Worm (Caenorhabditis elegans): ENCODE measurements around the gene srh-192.

Gene srh-192

DNA sequence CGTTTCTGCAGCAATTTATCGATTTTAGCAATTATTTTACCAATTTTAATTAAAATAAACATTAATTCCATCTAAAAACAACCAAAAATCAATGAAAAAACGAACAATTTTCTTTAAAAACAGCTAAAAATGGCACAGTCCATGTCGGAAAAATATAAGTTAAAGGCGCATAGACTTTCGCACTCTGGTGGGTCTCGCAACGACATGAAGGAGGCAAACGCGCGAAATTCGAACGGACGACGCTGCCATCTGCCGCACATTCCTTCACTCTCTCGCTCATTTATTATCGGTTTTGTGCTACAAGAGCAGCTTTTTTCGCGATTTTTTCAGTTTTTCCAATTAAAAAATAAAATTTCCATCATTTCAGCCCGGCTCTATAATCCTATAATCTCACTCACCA, 31.8 kb upstream of the srh-192 start, which contains the start of gene mcm-7 (continued):
- TF ChIP-seq ets-4 (GFP tag; optimal IDR thresholded peaks at IDR 0.05): no peak
- TF ChIP-seq B0336.3 (GFP tag; IDR thresholded peaks at IDR 0.05): no peak
- TF ChIP-seq rcor-1 (GFP tag; IDR thresholded peaks at IDR 0.05): peak; percentile 57; the same call in 1 of the 2 replicates
- no peak for TF ChIP-seq ztf-28 (GFP tag; IDR thresholded peaks at IDR 0.05)
- no peak for TF ChIP-seq ceh-79 (tag; optimal IDR thresholded peaks at IDR 0.05)
- no peak for TF ChIP-seq B0261.1 (tag; optimal IDR thresholded peaks at IDR 0.05)
- TF ChIP-seq cebp-1 (GFP tag; IDR thresholded peaks at IDR 0.05): no peak
- peak; percentile 41 for TF ChIP-seq cebp-1 (tag; optimal IDR thresholded peaks at IDR 0.05)
- no peak for TF ChIP-seq zim-3 (tag; optimal IDR thresholded peaks at IDR 0.05)
- TF ChIP-seq Y56A3A.18 (GFP tag; IDR thresholded peaks at IDR 0.05): no peak
- TF ChIP-seq ztf-18 (tag; optimal IDR thresholded peaks at IDR 0.05): no peak
- TF ChIP-seq F10E7.11 (tag; optimal IDR thresholded peaks at IDR 0.05): no peak
- TF ChIP-seq nfyb-1 (GFP tag; IDR thresholded peaks at IDR 0.05): no peak
- no peak for TF ChIP-seq F55B11.4 (tag; optimal IDR thresholded peaks at IDR 0.05; ENCODE audit: borderline replicate concordance, insufficient read depth)
- no peak for TF ChIP-seq B0035.1 (tag; optimal IDR thresholded peaks at IDR 0.05)
- TF ChIP-seq dpl-1 (GFP tag; optimal IDR thresholded peaks at IDR 0.05): peak; percentile 79
- peak; percentile 30 for TF ChIP-seq snpc-1.1 (tag; optimal IDR thresholded peaks at IDR 0.05; ENCODE audit: insufficient read depth)
- no peak for TF ChIP-seq rpc-1 (optimal IDR thresholded peaks at IDR 0.05)
- no peak for TF ChIP-seq rpc-1 (tag; optimal IDR thresholded peaks at IDR 0.05)
- no peak for TF ChIP-seq nhr-27 (tag; optimal IDR thresholded peaks at IDR 0.05)
- no peak for TF ChIP-seq lin-40 (tag; optimal IDR thresholded peaks at IDR 0.05)
- no peak for TF ChIP-seq fkh-3 (tag; optimal IDR thresholded peaks at IDR 0.05)
- TF ChIP-seq nhr-120 (GFP tag; IDR thresholded peaks at IDR 0.05): no peak
- TF ChIP-seq bed-1 (GFP tag; IDR thresholded peaks at IDR 0.05): no peak
- no peak for TF ChIP-seq F22D6.2 (tag; optimal IDR thresholded peaks at IDR 0.05)
- TF ChIP-seq F33H1.4 (GFP tag; IDR thresholded peaks at IDR 0.05): peak; percentile 93
- no peak for TF ChIP-seq Y79H2A.3 (GFP tag; conservative IDR thresholded peaks at IDR 0.05)
- no peak for TF ChIP-seq tbx-9 (tag; optimal IDR thresholded peaks at IDR 0.05; ENCODE audit: borderline replicate concordance)
- no peak for TF ChIP-seq repo-1 (tag; optimal IDR thresholded peaks at IDR 0.05)
- TF ChIP-seq ccch-3 (GFP tag; optimal IDR thresholded peaks at IDR 0.05): no peak
- TF ChIP-seq Y67H2A.10 (GFP tag; conservative IDR thresholded peaks at IDR 0.05): no peak
- TF ChIP-seq rec-8 (tag; optimal IDR thresholded peaks at IDR 0.05): no peak
- no peak for TF ChIP-seq die-1 (tag; optimal IDR thresholded peaks at IDR 0.05)
- no peak for TF ChIP-seq T26A5.8 (tag; optimal IDR thresholded peaks at IDR 0.05)
- TF ChIP-seq ztf-25 (GFP tag; IDR thresholded peaks at IDR 0.05): no peak
- no peak for TF ChIP-seq lir-1 (GFP tag; conservative IDR thresholded peaks at IDR 0.05)
- TF ChIP-seq pbrm-1 (GFP tag; IDR thresholded peaks at IDR 0.05): 0 out of 2 replicates have a peak, but pooled peaks have one; percentile 47
- TF ChIP-seq nfya-1 (tag; optimal IDR thresholded peaks at IDR 0.05; ENCODE audit: borderline replicate concordance, insufficient read depth): no peak
- no peak for TF ChIP-seq ekl-4 (GFP tag; IDR thresholded peaks at IDR 0.05)
- no peak for TF ChIP-seq Y53G8AR.9 (GFP tag; conservative IDR thresholded peaks at IDR 0.05)
- TF ChIP-seq him-1 (tag; optimal IDR thresholded peaks at IDR 0.05): no peak
- no peak for TF ChIP-seq zfh-2 (GFP tag; conservative IDR thresholded peaks at IDR 0.05)
- TF ChIP-seq hmg-20 (GFP tag; IDR thresholded peaks at IDR 0.05): no peak
- peak; percentile 59 for TF ChIP-seq hmg-1.2 (GFP tag; IDR thresholded peaks at IDR 0.05)
- peak; percentile 77 for TF ChIP-seq dox-1 (GFP tag; IDR thresholded peaks at IDR 0.05)
- no peak for TF ChIP-seq madf-3 (GFP tag; IDR thresholded peaks at IDR 0.05)
- TF ChIP-seq let-526 (GFP tag; IDR thresholded peaks at IDR 0.05): no peak
- no peak for TF ChIP-seq hlh-12 (tag; optimal IDR thresholded peaks at IDR 0.05)
- TF ChIP-seq nhr-80 (tag; optimal IDR thresholded peaks at IDR 0.05): no peak
- no peak for TF ChIP-seq hsf-1 (GFP tag; IDR thresholded peaks at IDR 0.05)

All from whole organism, young adult.